Worm (Caenorhabditis elegans) whole organism, midembryonic: Measurements from ENCODE around the gene arx-6.
"Not testable (repeated sequence)": the region's sequence is repeated elsewhere in the genome, so short reads cannot be mapped to it uniquely, and the experiment has no call there.

ENCODE experiments used
- T22C8.4 ChIP-seq: fragments of 200-800 bp; sonication (Bioruptor generic); IDR thresholded peaks from 2 replicates; pipeline ENCODE4 v1.3.6; 2022; ENCODE audit warnings: missing genetic modification characterization, missing compliant biosample characterization
- cog-1 ChIP-seq: sonication (generic microtip); optimal IDR thresholded peaks from 2 replicates; lab custom pipeline; 2016; ENCODE audit warnings: missing genetic modification characterization, missing compliant biosample characterization
- flt-1 ChIP-seq: fragments of 200-800 bp; sonication (Bioruptor generic); IDR thresholded peaks from 2 replicates; pipeline ENCODE4 v1.3.6; 2022; ENCODE audit warnings: missing genetic modification characterization, missing compliant biosample characterization
- klf-2 ChIP-seq: fragments of 200-800 bp; sonication (Bioruptor generic); conservative IDR thresholded peaks from 2 replicates; pipeline ENCODE4 v1.3.6; 2022; ENCODE audit warnings: missing genetic modification reagents, missing genetic modification characterization, missing compliant biosample characterization
- med-1 ChIP-seq: sonication (generic microtip); optimal IDR thresholded peaks from 2 replicates; lab custom pipeline; 2017; ENCODE audit warnings: missing genetic modification characterization, mild to moderate bottlenecking, missing compliant biosample characterization, antibody characterized with exemption, missing genetic modification reagents; ENCODE audit not compliant: insufficient read depth
- ref-1 ChIP-seq: fragments of 200-800 bp; sonication (Bioruptor generic); conservative IDR thresholded peaks from 2 replicates; pipeline ENCODE4 v1.3.6; 2022; ENCODE audit warnings: missing genetic modification reagents, missing genetic modification characterization, missing compliant biosample characterization
- tab-1 ChIP-seq: fragments of 200-800 bp; sonication (Bioruptor generic); IDR thresholded peaks from 2 replicates; pipeline ENCODE4 v1.3.6; 2022; ENCODE audit warnings: missing genetic modification characterization, missing compliant biosample characterization
- ztf-23 ChIP-seq: fragments of 200-800 bp; sonication (Bioruptor generic); IDR thresholded peaks from 2 replicates; pipeline ENCODE4 v1.3.6; 2022; ENCODE audit warnings: missing genetic modification reagents, missing genetic modification characterization, missing compliant biosample characterization
- ztf-29 ChIP-seq: fragments of 200-800 bp; sonication (Bioruptor generic); IDR thresholded peaks from 2 replicates; pipeline ENCODE4 v1.3.6; 2022; ENCODE audit warnings: missing genetic modification reagents, missing genetic modification characterization, missing compliant biosample characterization

arx-6 gene

ce11 chrIII:4912317-4912716, 33.9 kb downstream of the arx-6 start, which contains the start of the genes F26F4.9 and cee-1:
F26F4.9 (minus strand) TSS chrIII:4912521.
cee-1 (plus strand) TSS chrIII:4912699.
- TF ChIP-seq T22C8.4 (no peak), cog-1 (tag; lab: Kevin White, UChicago) (peak; percentile 36)

ce11 chrIII:4913736-4914135, 35.3 kb downstream of the arx-6 start:
- no peak for TF ChIP-seq cog-1 (tag; lab: Kevin White, UChicago)
- no peak for TF ChIP-seq tab-1 (GFP tag; lab: Robert Waterston, UW)
- no peak for TF ChIP-seq ztf-23
- TF ChIP-seq med-1 (GFP tag; lab: Kevin White, UChicago), result no peak
- no peak for TF ChIP-seq ref-1 (GFP tag; lab: Robert Waterston, UW)
- TF ChIP-seq flt-1 (GFP tag; lab: Robert Waterston, UW), result no peak
- no peak for TF ChIP-seq T22C8.4
- TF ChIP-seq ztf-29 (GFP tag; lab: Robert Waterston, UW), result no peak
- TF ChIP-seq klf-2 (GFP tag; lab: Robert Waterston, UW), result no peak

ce11 chrIII:4917077-4917476, 38.6 kb downstream of the arx-6 start, which contains the start of gene rars-1:
rars-1 (minus strand) TSS chrIII:4917177.
- TF ChIP-seq cog-1 (tag; lab: Kevin White, UChicago), result no peak

- TF ChIP-seq tab-1 (GFP tag; lab: Robert Waterston, UW), result no peak
- no peak for TF ChIP-seq flt-1 (GFP tag; lab: Robert Waterston, UW)
- no peak for TF ChIP-seq ref-1 (GFP tag; lab: Robert Waterston, UW)
- no peak for TF ChIP-seq med-1 (GFP tag; lab: Kevin White, UChicago)
- TF ChIP-seq ztf-23, result no peak
- TF ChIP-seq klf-2 (GFP tag; lab: Robert Waterston, UW), result no peak
- TF ChIP-seq cog-1 (tag; lab: Kevin White, UChicago), result no peak
- no peak for TF ChIP-seq T22C8.4
- TF ChIP-seq ztf-29 (GFP tag; lab: Robert Waterston, UW), result no peak
These were observed 39.7 kb downstream of the arx-6 start, which contains the start of gene rpb-8 for ce11 chrIII:4917960-4918712. rpb-8 (minus strand) TSS chrIII:4918008.

ce11 chrIII:4918906-4919305, 40.4 kb downstream of the arx-6 start:
- TF ChIP-seq cog-1 (tag; lab: Kevin White, UChicago) (no peak), ztf-23 (no peak), klf-2 (GFP tag; lab: Robert Waterston, UW) (no peak), med-1 (GFP tag; lab: Kevin White, UChicago) (no peak)

- TF ChIP-seq flt-1 (GFP tag; lab: Robert Waterston, UW) (no peak), ref-1 (GFP tag; lab: Robert Waterston, UW) (no peak), ztf-23 (no peak), med-1 (GFP tag; lab: Kevin White, UChicago) (no peak)
These were observed 41.8 kb downstream of the arx-6 start, which contains the start of gene ula-1 for ce11 chrIII:4920221-4920620. ula-1 (minus strand) TSS chrIII:4920321.

ce11 chrIII:4922020-4922419, 43.6 kb downstream of the arx-6 start, which contains the start of gene mmab-1:
mmab-1 (minus strand) TSS chrIII:4922114.
- not testable (repeated sequence) for TF ChIP-seq tab-1 (GFP tag; lab: Robert Waterston, UW); flt-1 (GFP tag; lab: Robert Waterston, UW); med-1 (GFP tag; lab: Kevin White, UChicago)

ce11 chrIII:4924134-4924533, 45.7 kb downstream of the arx-6 start:
- TF ChIP-seq flt-1 (GFP tag; lab: Robert Waterston, UW) (no peak), tab-1 (GFP tag; lab: Robert Waterston, UW) (no peak), ztf-29 (GFP tag; lab: Robert Waterston, UW) (no peak), klf-2 (GFP tag; lab: Robert Waterston, UW) (no peak), ztf-23 (no peak), T22C8.4 (no peak)
